Worm (Caenorhabditis elegans): Measurements from ENCODE around the gene C34F6.12.

The C34F6.12 gene

DNA sequence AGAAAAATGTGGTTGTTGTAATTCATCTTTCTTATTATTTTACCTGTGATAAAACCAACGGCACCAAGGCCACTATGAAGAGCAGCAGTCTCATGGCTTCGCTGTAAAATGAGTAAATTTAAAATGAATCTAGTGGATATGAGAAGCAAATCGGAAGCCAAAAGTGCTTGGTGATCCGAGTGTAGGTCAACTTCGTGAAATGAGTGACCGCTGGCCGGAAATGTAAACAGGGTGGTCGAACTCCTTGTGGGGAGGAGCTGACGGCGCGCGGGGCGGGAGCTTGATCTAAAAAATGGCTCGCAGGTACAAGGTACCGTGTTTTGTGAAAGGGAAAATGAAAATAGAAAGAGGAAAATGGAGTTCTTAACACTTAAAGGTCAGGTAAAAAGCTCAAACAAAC lies 29.8 kb downstream of the C34F6.12 start, which contains the start of gene C34F6.1:
C34F6.1 (minus strand) TSS at position 101 of the 400 bp plus-strand sequence.
- no peak for TF ChIP-seq sox-2 (GFP tag; IDR thresholded peaks at IDR 0.05)
- TF ChIP-seq lim-6 (tag; optimal IDR thresholded peaks at IDR 0.05) = no peak
- no peak for TF ChIP-seq tbx-7 (tag; optimal IDR thresholded peaks at IDR 0.05)
- no peak for TF ChIP-seq nfya-1 (tag; optimal IDR thresholded peaks at IDR 0.05)
- TF ChIP-seq sox-4 (tag; optimal IDR thresholded peaks at IDR 0.05) = no peak
- no peak for TF ChIP-seq C38D4.7 (GFP tag; optimal IDR thresholded peaks at IDR 0.05)
- TF ChIP-seq rnt-1 (tag; optimal IDR thresholded peaks at IDR 0.05) = no peak
- TF ChIP-seq ceh-14 (tag; optimal IDR thresholded peaks at IDR 0.05) = no peak
- no peak for TF ChIP-seq ceh-48 (tag; optimal IDR thresholded peaks at IDR 0.05)
- no peak for TF ChIP-seq K09A11.1 (tag; optimal IDR thresholded peaks at IDR 0.05; ENCODE audit: insufficient read depth)
- TF ChIP-seq fkh-10 (GFP tag; optimal IDR thresholded peaks at IDR 0.05) = no peak
- TF ChIP-seq tbx-2 (tag; optimal IDR thresholded peaks at IDR 0.05) = no peak
- no peak for TF ChIP-seq ref-2 (tag; optimal IDR thresholded peaks at IDR 0.05)
- TF ChIP-seq hlh-6 (tag; optimal IDR thresholded peaks at IDR 0.05) = no peak
- TF ChIP-seq nhr-11 (tag; optimal IDR thresholded peaks at IDR 0.05) = no peak
- TF ChIP-seq npax-4 (tag; optimal IDR thresholded peaks at IDR 0.05) = no peak
- TF ChIP-seq Y22D7AL.16 (tag; optimal IDR thresholded peaks at IDR 0.05) = no peak
- no peak for TF ChIP-seq gmeb-2 (tag; optimal IDR thresholded peaks at IDR 0.05)
- TF ChIP-seq zip-5 (tag; optimal IDR thresholded peaks at IDR 0.05) = no peak

- TF ChIP-seq ceh-2 (tag; optimal IDR thresholded peaks at IDR 0.05) (no peak), che-1 (tag; optimal IDR thresholded peaks at IDR 0.05) (no peak), sdc-2 (tag; optimal IDR thresholded peaks at IDR 0.05) (no peak), ceh-18 (tag; optimal IDR thresholded peaks at IDR 0.05) (no peak), hlh-13 (GFP tag; optimal IDR thresholded peaks at IDR 0.05) (no peak), C38D4.7 (GFP tag; optimal IDR thresholded peaks at IDR 0.05) (no peak), ceh-30 (tag; optimal IDR thresholded peaks at IDR 0.05) (no peak), unc-42 (tag; optimal IDR thresholded peaks at IDR 0.05) (no peak), mec-3 (tag; optimal IDR thresholded peaks at IDR 0.05; ENCODE audit: borderline replicate concordance) (no peak), zip-5 (tag; optimal IDR thresholded peaks at IDR 0.05) (no peak), pqm-1 (tag; optimal IDR thresholded peaks at IDR 0.05) (no peak), T23F11.4 (GFP tag; optimal IDR thresholded peaks at IDR 0.05) (no peak)
These were observed 32.8 kb downstream of the C34F6.12 start for ce11 chrX:11193670-11194069.

- TF ChIP-seq nhr-11 (tag; optimal IDR thresholded peaks at IDR 0.05) (no peak), ceh-6 (GFP tag; optimal IDR thresholded peaks at IDR 0.05) (no peak), gmeb-2 (tag; optimal IDR thresholded peaks at IDR 0.05) (no peak), hlh-6 (tag; optimal IDR thresholded peaks at IDR 0.05) (no peak), dmd-4 (tag; optimal IDR thresholded peaks at IDR 0.05; ENCODE audit: borderline replicate concordance) (no peak), pha-2 (tag; optimal IDR thresholded peaks at IDR 0.05) (no peak), ahr-1 (tag; optimal IDR thresholded peaks at IDR 0.05) (no peak)
These were observed 36.1 kb downstream of the C34F6.12 start for ce11 chrX:11190443-11190842.

DNA sequence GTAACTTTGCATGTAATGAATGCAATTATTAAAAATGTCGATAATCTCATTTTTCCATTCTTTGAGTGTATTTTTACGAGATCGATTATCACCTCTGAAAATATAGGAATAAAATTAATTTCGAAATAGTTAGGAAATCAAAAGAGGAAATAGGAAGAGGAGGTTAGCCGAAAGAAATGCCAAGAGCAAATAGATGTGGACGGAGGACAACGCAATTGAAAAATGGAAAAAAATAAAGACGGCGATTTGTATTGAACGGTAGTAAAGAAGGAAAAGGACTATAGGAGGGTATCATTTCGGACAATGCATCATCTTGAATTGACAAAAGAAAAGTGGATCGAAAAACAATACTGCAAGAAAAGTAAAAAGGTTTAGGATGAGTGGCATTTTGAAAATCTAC lies 37.0 kb downstream of the C34F6.12 start, which contains the start of gene F13D2.1:
F13D2.1 (minus strand) TSS at position 101 of the 400 bp plus-strand sequence.
- TF ChIP-seq hlh-6 (tag; optimal IDR thresholded peaks at IDR 0.05) (no peak), hlh-30 (tag; optimal IDR thresholded peaks at IDR 0.05; ENCODE audit: insufficient read depth) (no peak), sox-2 (GFP tag; IDR thresholded peaks at IDR 0.05) (no peak), ceh-30 (tag; optimal IDR thresholded peaks at IDR 0.05) (no peak), pqm-1 (tag; optimal IDR thresholded peaks at IDR 0.05) (no peak), ceh-6 (GFP tag; optimal IDR thresholded peaks at IDR 0.05) (no peak), ceh-45 (GFP tag; IDR thresholded peaks at IDR 0.05) (no peak), ttx-3 (tag; optimal IDR thresholded peaks at IDR 0.05) (no peak), elt-4 (tag; optimal IDR thresholded peaks at IDR 0.05) (no peak), ceh-14 (tag; optimal IDR thresholded peaks at IDR 0.05) (no peak), che-1 (tag; optimal IDR thresholded peaks at IDR 0.05) (no peak), hlh-8 (tag; optimal IDR thresholded peaks at IDR 0.05) (no peak)

Data from whole organism, late embryonic.